Fruit fly (Drosophila melanogaster): ENCODE measurements around the gene CG43693.

DNA sequence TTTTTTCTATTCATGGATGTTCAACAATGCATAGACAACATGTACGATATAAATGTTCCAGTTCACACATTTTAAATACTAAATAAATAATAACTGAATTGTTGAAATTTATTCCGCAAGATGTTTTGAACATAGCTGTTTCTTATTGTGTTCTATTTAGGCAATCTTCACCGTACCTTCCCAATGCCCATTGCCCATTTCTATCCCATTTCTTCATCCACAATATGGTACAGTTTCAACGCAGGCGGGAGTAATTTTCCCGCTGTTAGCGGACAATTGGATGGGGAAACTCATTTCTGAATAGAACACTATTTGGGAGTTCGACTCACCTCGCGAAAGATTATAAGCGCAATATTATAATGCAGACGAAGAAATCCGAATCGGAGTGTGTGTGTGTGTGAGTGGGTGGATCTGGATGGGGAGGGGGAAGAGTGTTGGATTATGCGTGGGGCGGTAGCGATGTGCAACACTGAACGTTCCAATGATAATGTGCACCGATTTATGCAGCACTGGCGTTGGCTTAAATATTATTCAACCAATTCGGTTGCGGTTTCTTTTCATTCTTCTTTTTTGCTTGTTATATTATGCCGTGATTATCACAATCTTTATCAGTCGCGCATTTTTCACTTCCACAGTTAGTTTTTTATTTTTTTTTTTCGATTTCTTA, 40.9 kb upstream of the CG43693 start:
- TF ChIP-seq esn (GFP tag; optimal IDR thresholded peaks at IDR 0.05), result peak; percentile 74
- peak; percentile 28 for TF ChIP-seq CG11902 (GFP tag; optimal IDR thresholded peaks at IDR 0.05)
- peak; percentile 54 for TF ChIP-seq CG7368 (GFP tag; optimal IDR thresholded peaks at IDR 0.05)
- peak; percentile 33 for TF ChIP-seq CG10669 (GFP tag; optimal IDR thresholded peaks at IDR 0.05)
- peak; percentile 21 to 52 for TF ChIP-seq ss (GFP tag; optimal IDR thresholded peaks at IDR 0.05)
- TF ChIP-seq Lpt (GFP tag; optimal IDR thresholded peaks at IDR 0.05), result peak; percentile 9
- peak; percentile 56 for TF ChIP-seq CG6792 (GFP tag; optimal IDR thresholded peaks at IDR 0.05)
- peak; percentile 39; the same call in 1 of the 3 replicates for TF ChIP-seq CG8119 (GFP tag; IDR thresholded peaks at IDR 0.05)
- peak; percentile 67 for TF ChIP-seq OdsH (GFP tag; optimal IDR thresholded peaks at IDR 0.05)
- no peak for TF ChIP-seq dsx (GFP tag; optimal IDR thresholded peaks at IDR 0.05; ENCODE audit: poor library complexity, severe bottlenecking)
- peak; percentile 56 for TF ChIP-seq Sox102F (GFP tag; optimal IDR thresholded peaks at IDR 0.05)
- peak; percentile 53 for TF ChIP-seq CG8632 (GFP tag; optimal IDR thresholded peaks at IDR 0.05)
